Fruit fly (Drosophila melanogaster) S2 (cell line): ENCODE data around the gene PQBP1.

Experiments
- CG8478 ChIP-seq: fragments of >200 bp; optimal IDR thresholded peaks from 2 replicates; lab custom pipeline; 2018
- CTCF ChIP-seq, 2 experiments: fragments of >200 bp; optimal IDR thresholded peaks; 2 replicates each; lab custom pipeline; 2018

The PQBP1 gene

dm6 chr3R:25082348-25082747 lies 16.8 kb downstream of the PQBP1 start, which contains the start of gene fd96Ca:
fd96Ca (plus strand) TSS chr3R:25082684.
- TF ChIP-seq CTCF (optimal IDR thresholded peaks at IDR 0.05; lab: Kevin White, UChicago) = no peak
- TF ChIP-seq CG8478 (lab: Kevin White, UChicago) = no peak

DNA sequence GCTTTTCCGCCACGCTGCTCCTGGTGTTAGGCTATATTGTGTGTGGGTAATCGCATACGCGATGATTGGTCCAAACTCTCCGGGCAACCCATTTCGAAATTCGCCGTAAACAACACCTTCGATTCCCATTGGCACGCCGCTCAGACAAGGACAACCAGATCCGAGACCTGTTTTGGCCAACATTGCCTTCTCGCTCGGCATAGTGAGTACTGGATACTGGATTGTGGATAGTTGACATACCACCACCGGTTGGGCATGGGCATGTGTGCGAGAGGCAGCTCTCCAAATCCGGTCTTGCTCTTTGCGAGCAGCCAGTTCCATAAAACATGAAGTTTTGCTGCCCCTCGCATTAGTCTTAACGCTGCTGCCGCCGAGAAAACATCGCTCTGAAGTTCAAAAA lies 29.0 kb downstream of the PQBP1 start, which contains the start of gene fd96Cb:
Gene fd96Cb (plus strand): TSS at position 374 of the 400 bp plus-strand sequence.
- no peak for TF ChIP-seq CTCF (optimal IDR thresholded peaks at IDR 0.05; lab: Kevin White, UChicago)
- no peak for TF ChIP-seq CG8478 (lab: Kevin White, UChicago)

DNA sequence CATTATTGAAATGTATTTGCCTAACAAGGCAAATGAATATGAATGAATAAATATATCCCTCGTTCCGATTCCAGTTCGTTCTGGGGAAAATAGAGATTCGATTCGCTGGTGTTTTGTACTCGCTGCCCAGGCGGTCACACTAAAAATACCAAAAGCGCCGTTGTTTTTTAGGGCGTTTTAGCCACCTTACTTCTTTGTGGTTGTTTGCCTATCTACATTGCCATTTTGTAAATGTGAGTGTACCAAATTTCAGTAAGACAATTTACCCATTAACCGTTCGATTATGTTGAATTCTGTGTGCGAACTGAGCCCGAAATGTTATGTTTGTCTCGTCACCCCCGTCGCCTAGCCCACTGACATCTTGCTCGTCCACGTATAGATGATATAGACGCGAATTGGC lies 31.9 kb downstream of the PQBP1 start, which contains the start of the genes CG33095 and CG33096:
Gene CG33095 (plus strand): TSS at position 187 of the 400 bp plus-strand sequence.
Gene CG33096 (plus strand): TSS at position 187 of the 400 bp plus-strand sequence.
- TF ChIP-seq CTCF (optimal IDR thresholded peaks at IDR 0.05; lab: Kevin White, UChicago) (no peak), CG8478 (lab: Kevin White, UChicago) (no peak)

- TF ChIP-seq CG8478 (lab: Kevin White, UChicago) = no peak
- no peak for TF ChIP-seq CTCF (optimal IDR thresholded peaks at IDR 0.05; lab: Kevin White, UChicago)
Observed at dm6 chr3R:25102253-25102652, 36.7 kb downstream of the PQBP1 start, which contains the start of gene CG45095. CG45095 (plus strand) TSS chr3R:25102553.

dm6 chr3R:25108932-25109331 lies 43.3 kb downstream of the PQBP1 start, which contains the start of gene CG34027:
CG34027 (minus strand) TSS chr3R:25109032.
- TF ChIP-seq CTCF (optimal IDR thresholded peaks at IDR 0.05; lab: Kevin White, UChicago) = no peak
- TF ChIP-seq CG8478 (lab: Kevin White, UChicago) = no peak

dm6 chr3R:25112466-25112939 lies 46.9 kb downstream of the PQBP1 start, which contains the start of gene Nepl16:
Nepl16 (minus strand) TSS chr3R:25112516.
- TF ChIP-seq CTCF (optimal IDR thresholded peaks at IDR 0.05; lab: Kevin White, UChicago) (peak; percentile 38 to 68), CG8478 (lab: Kevin White, UChicago) (no peak)
